Fruit fly (Drosophila melanogaster) whole organism, embryonic: ENCODE results near the gene CG15375.
A peak's percentile ranks its signal among the peaks of the same experiment; 100 is the strongest.

Experiments
- ATbp ChIP-seq: fragments of 200-800 bp; sonication (Bioruptor generic); optimal IDR thresholded peaks from 2 replicates; lab custom pipeline; 2017; ENCODE audit warnings: missing biosample characterization, mild to moderate bottlenecking, missing genetic modification characterization, missing genetic modification reagents
- Bteb2 ChIP-seq: fragments of 200-800 bp; sonication (Bioruptor generic); optimal IDR thresholded peaks from 2 replicates; lab custom pipeline; 2016; ENCODE audit warnings: missing biosample characterization, missing genetic modification characterization
- CG10267 ChIP-seq: fragments of 200-800 bp; sonication (Bioruptor generic); optimal IDR thresholded peaks from 2 replicates; lab custom pipeline; 2018; ENCODE audit warnings: missing biosample characterization, mild to moderate bottlenecking, missing genetic modification characterization, moderate library complexity
- CG10565 ChIP-seq: fragments of 200-800 bp; sonication (Bioruptor generic); optimal IDR thresholded peaks from 3 replicates; lab custom pipeline; 2016; ENCODE audit warnings: missing biosample characterization, mild to moderate bottlenecking, missing genetic modification characterization
- CG10654 ChIP-seq: fragments of 200-800 bp; sonication (Bioruptor generic); optimal IDR thresholded peaks from 2 replicates; lab custom pipeline; 2016; ENCODE audit warnings: missing biosample characterization, missing genetic modification characterization
- CG11085 ChIP-seq: fragments of 200-800 bp; sonication (Bioruptor generic); IDR thresholded peaks from 2 replicates; pipeline ENCODE4 v1.3.6; 2022; ENCODE audit warnings: missing biosample characterization, missing genetic modification characterization
- CG11247 ChIP-seq: fragments of 200-800 bp; sonication (Bioruptor generic); IDR thresholded peaks from 2 replicates; pipeline ENCODE4 v1.3.6; 2022; ENCODE audit warnings: missing biosample characterization, missing genetic modification characterization
- CG12071 ChIP-seq: fragments of 200-800 bp; sonication (Bioruptor generic); optimal IDR thresholded peaks from 3 replicates; lab custom pipeline; 2018; ENCODE audit warnings: missing biosample characterization, mild to moderate bottlenecking, missing genetic modification characterization
- CG12659 ChIP-seq: fragments of 200-800 bp; sonication (Bioruptor generic); optimal IDR thresholded peaks from 3 replicates; lab custom pipeline; 2017; ENCODE audit warnings: mild to moderate bottlenecking, missing biosample characterization, missing genetic modification reagents, missing genetic modification characterization
- CG12744 ChIP-seq: fragments of 200-800 bp; sonication (Bioruptor generic); optimal IDR thresholded peaks from 2 replicates; lab custom pipeline; 2016; ENCODE audit warnings: missing biosample characterization, missing genetic modification characterization
- CG13424 ChIP-seq: fragments of 200-800 bp; sonication (Bioruptor generic); optimal IDR thresholded peaks from 2 replicates; lab custom pipeline; 2019; ENCODE audit warnings: missing biosample characterization, mild to moderate bottlenecking, missing genetic modification characterization, moderate library complexity
- CG13894 ChIP-seq: fragments of 200-800 bp; sonication (Bioruptor generic); optimal IDR thresholded peaks from 3 replicates; lab custom pipeline; 2018; ENCODE audit warnings: missing biosample characterization, mild to moderate bottlenecking, missing genetic modification characterization, moderate library complexity
- CG18011 ChIP-seq: fragments of 200-800 bp; sonication (Bioruptor generic); optimal IDR thresholded peaks from 2 replicates; lab custom pipeline; 2017; ENCODE audit warnings: missing biosample characterization, missing genetic modification characterization, mild to moderate bottlenecking, moderate library complexity, missing genotype
- CG18476 ChIP-seq: fragments of 200-800 bp; sonication (Bioruptor generic); optimal IDR thresholded peaks from 2 replicates; lab custom pipeline; 2016; ENCODE audit warnings: missing biosample characterization, mild to moderate bottlenecking, missing genetic modification characterization
- CG2712 ChIP-seq: fragments of 200-800 bp; optimal IDR thresholded peaks from 3 replicates; lab custom pipeline; 2019; ENCODE audit warnings: missing biosample characterization, mild to moderate bottlenecking, missing genetic modification characterization, moderate library complexity
- CG34224 ChIP-seq: fragments of 200-800 bp; sonication (Bioruptor generic); IDR thresholded peaks from 3 replicates; pipeline ENCODE4 v1.3.6; 2022; ENCODE audit warnings: missing biosample characterization, missing genetic modification characterization; ENCODE audit not compliant: partially characterized antibody
- CG4730 ChIP-seq: fragments of 200-800 bp; sonication (Bioruptor generic); IDR thresholded peaks from 2 replicates; pipeline ENCODE4 v1.3.6; 2022; ENCODE audit warnings: missing biosample characterization, missing genetic modification characterization
- CG7963 ChIP-seq: fragments of 200-800 bp; sonication (Bioruptor generic); IDR thresholded peaks from 3 replicates; pipeline ENCODE4 v1.3.6; 2022; ENCODE audit warnings: missing biosample characterization, missing genetic modification characterization; ENCODE audit not compliant: partially characterized antibody
- CG8388 ChIP-seq: fragments of 200-800 bp; sonication (Bioruptor generic); optimal IDR thresholded peaks from 2 replicates; lab custom pipeline; 2019; ENCODE audit warnings: missing biosample characterization, mild to moderate bottlenecking, missing genetic modification characterization, moderate library complexity
- CG8478 ChIP-seq: fragments of >200 bp; optimal IDR thresholded peaks from 2 replicates; lab custom pipeline; 2018
- CG8944 ChIP-seq: fragments of 200-800 bp; sonication (Bioruptor generic); optimal IDR thresholded peaks from 3 replicates; lab custom pipeline; 2016; ENCODE audit warnings: missing biosample characterization, missing genetic modification characterization
- CTCF ChIP-seq: fragments of 200-800 bp; sonication (Bioruptor generic); optimal IDR thresholded peaks from 2 replicates; lab custom pipeline; 2017; ENCODE audit warnings: missing biosample characterization, mild to moderate bottlenecking, missing genetic modification characterization, moderate library complexity
- Dek ChIP-seq: fragments of 200-800 bp; sonication (Bioruptor generic); optimal IDR thresholded peaks from 3 replicates; lab custom pipeline; 2019; ENCODE audit warnings: missing biosample characterization, mild to moderate bottlenecking, missing genetic modification characterization, moderate library complexity
- Ets65A ChIP-seq: fragments of 200-800 bp; sonication (Bioruptor generic); peaks from one replicate; lab custom pipeline; 2016; ENCODE audit warnings: missing biosample characterization, missing genetic modification characterization
- Fer1 ChIP-seq: fragments of 200-800 bp; sonication (Bioruptor generic); optimal IDR thresholded peaks from 2 replicates; lab custom pipeline; 2017; ENCODE audit warnings: missing biosample characterization, mild to moderate bottlenecking, missing genetic modification characterization
- H15 ChIP-seq: fragments of 200-800 bp; sonication (Bioruptor generic); IDR thresholded peaks from 3 replicates; pipeline ENCODE4 v1.3.6; 2022; ENCODE audit warnings: missing biosample characterization, missing genetic modification characterization
- Hr39 ChIP-seq: fragments of >200 bp; optimal IDR thresholded peaks from 2 replicates; lab custom pipeline; 2017
- NC2α ChIP-seq: fragments of 200-800 bp; sonication (Bioruptor generic); optimal IDR thresholded peaks from 2 replicates; lab custom pipeline; 2016; ENCODE audit warnings: missing biosample characterization, missing genetic modification characterization
- NfI ChIP-seq: fragments of 200-800 bp; sonication (Bioruptor generic); optimal IDR thresholded peaks from 3 replicates; lab custom pipeline; 2018; ENCODE audit warnings: missing biosample characterization, mild to moderate bottlenecking, missing genetic modification characterization, moderate library complexity
- Rfx ChIP-seq: fragments of 200-800 bp; sonication (Bioruptor generic); IDR thresholded peaks from 2 replicates; pipeline ENCODE4 v1.3.6; 2022; ENCODE audit warnings: missing biosample characterization, missing genetic modification characterization
- Sin3A ChIP-seq: fragments of >200 bp; optimal IDR thresholded peaks from 2 replicates; lab custom pipeline; 2018
- Ssrp ChIP-seq: fragments of 200-800 bp; sonication (Bioruptor generic); optimal IDR thresholded peaks from 2 replicates; lab custom pipeline; 2018; ENCODE audit warnings: missing biosample characterization, mild to moderate bottlenecking, missing genetic modification characterization, moderate library complexity
- Vsx1 ChIP-seq: fragments of 200-800 bp; sonication (Bioruptor generic); optimal IDR thresholded peaks from 2 replicates; lab custom pipeline; 2017; ENCODE audit warnings: missing biosample characterization, mild to moderate bottlenecking, missing genetic modification characterization, missing genetic modification reagents
- dmrt99B ChIP-seq: fragments of 200-800 bp; sonication (Bioruptor generic); optimal IDR thresholded peaks from 2 replicates; lab custom pipeline; 2018; ENCODE audit warnings: missing biosample characterization, mild to moderate bottlenecking, missing genetic modification characterization, moderate library complexity
- ems ChIP-seq: fragments of 200-800 bp; sonication (Bioruptor generic); optimal IDR thresholded peaks from 3 replicates; lab custom pipeline; 2016; ENCODE audit warnings: missing biosample characterization, missing genetic modification characterization
- hb ChIP-seq: fragments of 200-800 bp; sonication (Bioruptor generic); IDR thresholded peaks from 3 replicates; pipeline ENCODE4 v1.3.6; 2022; ENCODE audit warnings: missing biosample characterization, missing genetic modification characterization; ENCODE audit not compliant: partially characterized antibody
- ind ChIP-seq: fragments of 200-800 bp; sonication (Bioruptor generic); optimal IDR thresholded peaks from 3 replicates; lab custom pipeline; 2016; ENCODE audit warnings: missing biosample characterization, missing genetic modification characterization
- lab ChIP-seq: fragments of 200-800 bp; sonication (Bioruptor generic); optimal IDR thresholded peaks from 3 replicates; lab custom pipeline; 2017; ENCODE audit warnings: missing biosample characterization, missing genetic modification characterization, mild to moderate bottlenecking, moderate library complexity, missing genetic modification reagents
- p53 ChIP-seq: fragments of 200-800 bp; sonication (Bioruptor generic); optimal IDR thresholded peaks from 2 replicates; lab custom pipeline; 2016; ENCODE audit warnings: missing biosample characterization, missing genetic modification characterization
- pnt ChIP-seq: fragments of 200-800 bp; sonication (Bioruptor generic); optimal IDR thresholded peaks from 3 replicates; lab custom pipeline; 2016; ENCODE audit warnings: missing biosample characterization, missing genetic modification characterization
- sim ChIP-seq: fragments of 200-800 bp; sonication (Bioruptor generic); IDR thresholded peaks from 2 replicates; pipeline ENCODE4 v1.3.6; 2022; ENCODE audit warnings: missing biosample characterization, missing genetic modification characterization
- slp2 ChIP-seq: fragments of 200-800 bp; sonication (Bioruptor generic); optimal IDR thresholded peaks from 2 replicates; lab custom pipeline; 2016; ENCODE audit warnings: missing biosample characterization, missing genetic modification characterization
- tap ChIP-seq: fragments of 200-800 bp; optimal IDR thresholded peaks from 3 replicates; lab custom pipeline; 2019; ENCODE audit warnings: missing biosample characterization, mild to moderate bottlenecking, missing genetic modification characterization, moderate library complexity
- unc-4 ChIP-seq: fragments of 200-800 bp; sonication (Bioruptor generic); IDR thresholded peaks from 2 replicates; pipeline ENCODE4 v1.3.6; 2022; ENCODE audit warnings: missing biosample characterization, missing genetic modification characterization; ENCODE audit not compliant: partially characterized antibody
- vnd ChIP-seq: fragments of 200-800 bp; sonication (Bioruptor generic); IDR thresholded peaks from 3 replicates; pipeline ENCODE4 v1.3.6; 2022; ENCODE audit warnings: missing biosample characterization, missing genetic modification characterization; ENCODE audit not compliant: partially characterized antibody
- vvl ChIP-seq: fragments of 200-800 bp; sonication (Bioruptor generic); IDR thresholded peaks from 2 replicates; pipeline ENCODE4 v1.3.6; 2022; ENCODE audit warnings: missing biosample characterization, missing genetic modification characterization

Gene CG15375

DNA sequence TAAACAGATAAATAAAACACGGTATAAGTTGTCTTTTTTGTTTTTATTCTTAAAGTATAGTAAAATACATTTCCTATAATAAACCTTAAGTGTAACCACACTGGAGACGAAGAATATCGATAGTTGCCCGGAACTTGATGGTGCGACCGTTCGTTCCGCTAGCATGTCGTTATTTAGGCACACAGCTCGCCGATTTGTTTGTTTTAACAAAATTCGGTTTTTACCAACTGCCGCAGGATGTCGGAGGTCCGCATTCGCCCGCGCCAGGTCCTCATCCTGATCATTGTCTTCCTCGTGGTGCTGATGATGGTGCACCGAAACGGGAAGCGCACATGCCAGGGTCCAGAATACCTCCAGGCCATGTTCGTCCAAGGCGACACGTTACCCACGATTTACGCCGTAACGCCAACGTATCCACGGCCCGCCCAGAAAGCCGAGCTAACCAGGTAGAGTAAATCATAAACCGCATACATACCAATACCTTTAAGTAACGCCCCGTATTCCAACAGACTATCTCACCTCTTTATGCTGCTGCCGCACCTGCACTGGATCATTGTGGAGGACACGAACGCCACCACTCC is 30.0 kb downstream of the CG15375 start, which contains the start of gene GlcAT-I (continued):
- TF ChIP-seq Ssrp (tag; lab: Kevin White, UChicago) (no peak), CG4730 (no peak), CG11247 (no peak), Sin3A (lab: Kevin White, UChicago) (peak; percentile 13), H15 (GFP tag; lab: Robert Waterston, UW) (no peak), Ets65A (GFP tag; lab: Kevin White, UChicago) (peak; percentile 60), CG11085 (GFP tag; lab: Robert Waterston, UW) (no peak), sim (GFP tag; lab: Robert Waterston, UW) (no peak), vnd (GFP tag; lab: Robert Waterston, UW) (0 out of 3 replicates have a peak, but pooled peaks have one; percentile 26), NfI (no peak), CG10267 (tag; lab: Kevin White, UChicago) (no peak), CG8478 (lab: Kevin White, UChicago) (no peak), p53 (no peak), CG13894 (no peak), Rfx (GFP tag; lab: Robert Waterston, UW) (no peak), dmrt99B (no peak), CG8388 (GFP tag; lab: Kevin White, UChicago) (no peak), ATbp (GFP tag; lab: Kevin White, UChicago) (no peak), Bteb2 (GFP tag; lab: Kevin White, UChicago) (no peak), CG13424 (no peak), CG7963 (GFP tag; lab: Robert Waterston, UW) (peak; percentile 20; the same call in 1 of the 3 replicates), slp2 (GFP tag; lab: Kevin White, UChicago) (no peak), CG18476 (GFP tag; lab: Kevin White, UChicago) (no peak), lab (no peak), CG8944 (GFP tag; lab: Kevin White, UChicago) (no peak), CG12659 (GFP tag; lab: Kevin White, UChicago) (peak; percentile 39), Hr39 (lab: Kevin White, UChicago) (no peak), unc-4 (GFP tag; lab: Robert Waterston, UW) (peak; percentile 60), hb (GFP tag; lab: Robert Waterston, UW) (0 out of 3 replicates have a peak, but pooled peaks have one; percentile 15), CG10654 (no peak), Dek (tag; lab: Kevin White, UChicago) (no peak), Fer1 (GFP tag; lab: Kevin White, UChicago) (no peak), CG10565 (GFP tag; lab: Kevin White, UChicago) (no peak), Vsx1 (GFP tag; lab: Kevin White, UChicago) (no peak), pnt (no peak), vvl (peak; percentile 24; the same call in 1 of the 2 replicates), tap (no peak), ind (no peak), CG18011 (GFP tag; lab: Kevin White, UChicago) (no peak), CG34224 (GFP tag; lab: Robert Waterston, UW) (no peak), CG12071 (no peak), CG2712 (tag; lab: Kevin White, UChicago) (no peak), CTCF (GFP tag; lab: Kevin White, UChicago) (no peak), NC2α (GFP tag; lab: Kevin White, UChicago) (no peak), CG12744 (GFP tag; lab: Kevin White, UChicago) (no peak), ems (GFP tag; lab: Kevin White, UChicago) (no peak)
